Fruit fly (Drosophila melanogaster) whole organism, embryonic: ENCODE measurements around the gene Gr28a.
A peak's percentile ranks its signal among the peaks of the same experiment; 100 is the strongest.

ENCODE experiments used
- Antp ChIP-seq: fragments of 200-800 bp; sonication (Bioruptor generic); optimal IDR thresholded peaks from 3 replicates; lab custom pipeline; 2016; ENCODE audit warnings: missing biosample characterization, missing genetic modification characterization
- Blimp-1 ChIP-seq: fragments of 200-800 bp; sonication (Bioruptor generic); optimal IDR thresholded peaks from 3 replicates; lab custom pipeline; 2018; ENCODE audit warnings: missing biosample characterization, missing genetic modification characterization, mild to moderate bottlenecking, moderate library complexity, missing genetic modification reagents
- CG10209 ChIP-seq: fragments of 200-800 bp; sonication (Bioruptor generic); optimal IDR thresholded peaks from 3 replicates; lab custom pipeline; 2017; ENCODE audit warnings: missing biosample characterization, mild to moderate bottlenecking, missing genetic modification characterization, missing genetic modification reagents
- CG10543 ChIP-seq: fragments of 200-800 bp; sonication (Bioruptor generic); optimal IDR thresholded peaks from 3 replicates; lab custom pipeline; 2017; ENCODE audit warnings: missing biosample characterization, mild to moderate bottlenecking, missing genetic modification characterization, moderate library complexity
- CG11398 ChIP-seq: fragments of 200-800 bp; sonication (Bioruptor generic); optimal IDR thresholded peaks from 2 replicates; lab custom pipeline; 2016; ENCODE audit warnings: missing biosample characterization, missing genetic modification characterization
- CG12659 ChIP-seq: fragments of 200-800 bp; sonication (Bioruptor generic); optimal IDR thresholded peaks from 3 replicates; lab custom pipeline; 2017; ENCODE audit warnings: mild to moderate bottlenecking, missing biosample characterization, missing genetic modification reagents, missing genetic modification characterization
- CG14710 ChIP-seq: fragments of 200-800 bp; sonication (Bioruptor generic); optimal IDR thresholded peaks from 3 replicates; lab custom pipeline; 2019; ENCODE audit warnings: missing biosample characterization, mild to moderate bottlenecking, missing genetic modification characterization, moderate library complexity
- CG1603 ChIP-seq: fragments of 200-800 bp; sonication (Bioruptor generic); optimal IDR thresholded peaks from 2 replicates; lab custom pipeline; 2019; ENCODE audit warnings: missing biosample characterization, mild to moderate bottlenecking, missing genetic modification characterization, moderate library complexity
- CG16863 ChIP-seq: fragments of 200-800 bp; sonication (Bioruptor generic); optimal IDR thresholded peaks from 3 replicates; lab custom pipeline; 2016; ENCODE audit warnings: missing biosample characterization, missing genetic modification characterization
- CG30403 ChIP-seq: fragments of 200-800 bp; sonication (Bioruptor generic); optimal IDR thresholded peaks from 3 replicates; lab custom pipeline; 2016; ENCODE audit warnings: missing biosample characterization, missing genetic modification characterization
- CG31441 ChIP-seq: fragments of 200-800 bp; sonication (Bioruptor generic); IDR thresholded peaks from 2 replicates; pipeline ENCODE4 v1.3.6; 2022; ENCODE audit warnings: missing biosample characterization, missing genetic modification characterization
- CG32532 ChIP-seq: fragments of 200-800 bp; sonication (Bioruptor generic); IDR thresholded peaks from 2 replicates; pipeline ENCODE4 v1.3.6; 2022; ENCODE audit warnings: missing biosample characterization, missing genetic modification characterization
- CG32772 ChIP-seq: fragments of 200-800 bp; sonication (Bioruptor generic); IDR thresholded peaks from 2 replicates; pipeline ENCODE4 v1.3.6; 2022; ENCODE audit warnings: missing biosample characterization, missing genetic modification characterization
- CG6689 ChIP-seq: fragments of 200-800 bp; sonication (Bioruptor generic); IDR thresholded peaks from 2 replicates; pipeline ENCODE4 v1.3.6; 2022; ENCODE audit warnings: missing biosample characterization, missing genetic modification characterization
- CG7271 ChIP-seq: fragments of 200-800 bp; sonication (Bioruptor generic); optimal IDR thresholded peaks from 2 replicates; lab custom pipeline; 2018; ENCODE audit warnings: missing biosample characterization, mild to moderate bottlenecking, missing genetic modification characterization, moderate library complexity
- CG8359 ChIP-seq: fragments of 200-800 bp; sonication (Bioruptor generic); optimal IDR thresholded peaks from 2 replicates; lab custom pipeline; 2017; ENCODE audit warnings: missing biosample characterization, mild to moderate bottlenecking, missing genetic modification characterization, borderline replicate concordance
- CG8478 ChIP-seq: fragments of >200 bp; optimal IDR thresholded peaks from 2 replicates; lab custom pipeline; 2018
- CG9797 ChIP-seq: fragments of 200-800 bp; sonication (Bioruptor generic); optimal IDR thresholded peaks from 3 replicates; lab custom pipeline; 2018; ENCODE audit warnings: missing biosample characterization, mild to moderate bottlenecking, missing genetic modification characterization
- CHES-1-like ChIP-seq: fragments of 200-800 bp; sonication (Bioruptor generic); optimal IDR thresholded peaks from 2 replicates; lab custom pipeline; 2016; ENCODE audit warnings: missing biosample characterization, missing genetic modification characterization
- CoRest ChIP-seq: fragments of 200-800 bp; sonication (Bioruptor generic); optimal IDR thresholded peaks from 3 replicates; lab custom pipeline; 2018; ENCODE audit warnings: missing biosample characterization, mild to moderate bottlenecking, missing genetic modification characterization, moderate library complexity
- Dfd ChIP-seq, 2 experiments: fragments of >200 bp; optimal IDR thresholded peaks; 2 replicates each; lab custom pipeline; 2017; ENCODE audit warnings: missing biosample characterization in 2 of 2, missing genetic modification characterization in 2 of 2
- Dll ChIP-seq: fragments of 200-800 bp; sonication (Bioruptor generic); IDR thresholded peaks from 4 replicates; pipeline ENCODE4 v1.3.6; 2022; ENCODE audit warnings: missing biosample characterization, missing genetic modification characterization; ENCODE audit not compliant: partially characterized antibody
- Elba2 ChIP-seq: fragments of 200-800 bp; sonication (Bioruptor generic); optimal IDR thresholded peaks from 3 replicates; lab custom pipeline; 2016; ENCODE audit warnings: missing biosample characterization, missing genetic modification characterization
- Fer3 ChIP-seq: fragments of 200-800 bp; sonication (Bioruptor generic); optimal IDR thresholded peaks from 2 replicates; lab custom pipeline; 2018; ENCODE audit warnings: missing biosample characterization, mild to moderate bottlenecking, missing genetic modification characterization, moderate library complexity
- Hmx ChIP-seq: fragments of 200-800 bp; sonication (Bioruptor generic); optimal IDR thresholded peaks from 2 replicates; lab custom pipeline; 2016; ENCODE audit warnings: missing biosample characterization, missing genetic modification characterization
- MBD-R2 ChIP-seq: fragments of 200-800 bp; sonication (Bioruptor generic); IDR thresholded peaks from 2 replicates; pipeline ENCODE4 v1.3.6; 2022; ENCODE audit warnings: missing biosample characterization, missing genetic modification characterization
- Meics ChIP-seq: fragments of 200-800 bp; sonication (Bioruptor generic); optimal IDR thresholded peaks from 2 replicates; lab custom pipeline; 2017; ENCODE audit warnings: missing biosample characterization, mild to moderate bottlenecking, missing genetic modification characterization
- Nf-YB ChIP-seq: fragments of 200-800 bp; sonication (Bioruptor generic); optimal IDR thresholded peaks from 3 replicates; lab custom pipeline; 2019; ENCODE audit warnings: missing biosample characterization, mild to moderate bottlenecking, missing genetic modification characterization, moderate library complexity
- Poxn ChIP-seq: fragments of 200-800 bp; sonication (Bioruptor generic); IDR thresholded peaks from 2 replicates; pipeline ENCODE4 v1.3.6; 2022; ENCODE audit warnings: missing biosample characterization, missing genetic modification characterization
- Sry-β ChIP-seq: fragments of 200-800 bp; sonication (Bioruptor generic); optimal IDR thresholded peaks from 2 replicates; lab custom pipeline; 2018; ENCODE audit warnings: missing biosample characterization, mild to moderate bottlenecking, missing genetic modification characterization, moderate library complexity
- ap ChIP-seq: fragments of 200-800 bp; sonication (Bioruptor generic); IDR thresholded peaks from 2 replicates; pipeline ENCODE4 v1.3.6; 2022; ENCODE audit warnings: missing biosample characterization, missing genetic modification characterization
- bbx ChIP-seq: fragments of 200-800 bp; sonication (Bioruptor generic); IDR thresholded peaks from 2 replicates; pipeline ENCODE4 v1.3.6; 2022; ENCODE audit warnings: missing biosample characterization, missing genetic modification characterization; ENCODE audit not compliant: partially characterized antibody
- fd3F ChIP-seq: fragments of 200-800 bp; sonication (Bioruptor generic); optimal IDR thresholded peaks from 2 replicates; lab custom pipeline; 2018; ENCODE audit warnings: missing biosample characterization, mild to moderate bottlenecking, missing genetic modification characterization, moderate library complexity
- grau ChIP-seq: fragments of 200-800 bp; optimal IDR thresholded peaks from 3 replicates; lab custom pipeline; 2019; ENCODE audit warnings: missing biosample characterization, mild to moderate bottlenecking, missing genetic modification characterization, moderate library complexity
- h ChIP-seq: fragments of >200 bp; optimal IDR thresholded peaks from 2 replicates; lab custom pipeline; 2017
- ham ChIP-seq: fragments of 200-800 bp; sonication (Bioruptor generic); IDR thresholded peaks from 2 replicates; pipeline ENCODE4 v1.3.6; 2022; ENCODE audit warnings: missing biosample characterization, missing genetic modification characterization
- ind ChIP-seq: fragments of 200-800 bp; sonication (Bioruptor generic); optimal IDR thresholded peaks from 3 replicates; lab custom pipeline; 2016; ENCODE audit warnings: missing biosample characterization, missing genetic modification characterization
- insv ChIP-seq, 2 experiments: fragments of 200-800 bp; sonication (Bioruptor generic); optimal IDR thresholded peaks; 3 replicates each; lab custom pipeline; 2016 to 2018; ENCODE audit warnings: missing biosample characterization in 2 of 2, missing genetic modification characterization in 2 of 2
- klu ChIP-seq: fragments of 200-800 bp; sonication (Bioruptor generic); IDR thresholded peaks from 2 replicates; pipeline ENCODE4 v1.3.6; 2022; ENCODE audit warnings: missing biosample characterization, missing genetic modification characterization
- kni ChIP-seq: fragments of 200-800 bp; sonication (Bioruptor generic); optimal IDR thresholded peaks from 3 replicates; lab custom pipeline; 2017; ENCODE audit warnings: mild to moderate bottlenecking, missing biosample characterization, missing genetic modification reagents, missing genetic modification characterization
- lmd ChIP-seq: fragments of 200-800 bp; sonication (Bioruptor generic); IDR thresholded peaks from 2 replicates; pipeline ENCODE4 v1.3.6; 2022; ENCODE audit warnings: missing biosample characterization, missing genetic modification characterization
- mld ChIP-seq: fragments of 200-800 bp; sonication (Bioruptor generic); IDR thresholded peaks from 3 replicates; pipeline ENCODE4 v1.3.6; 2022; ENCODE audit warnings: missing biosample characterization, missing genetic modification characterization; ENCODE audit not compliant: partially characterized antibody
- phol ChIP-seq: fragments of 200-800 bp; sonication (Bioruptor generic); optimal IDR thresholded peaks from 3 replicates; lab custom pipeline; 2018; ENCODE audit warnings: missing biosample characterization, mild to moderate bottlenecking, missing genetic modification characterization, moderate library complexity
- ranshi ChIP-seq: fragments of 200-800 bp; sonication (Bioruptor generic); IDR thresholded peaks from 2 replicates; pipeline ENCODE4 v1.3.6; 2022; ENCODE audit warnings: missing biosample characterization, missing genetic modification characterization
- repo ChIP-seq: fragments of 200-800 bp; sonication (Bioruptor generic); optimal IDR thresholded peaks from 2 replicates; lab custom pipeline; 2016; ENCODE audit warnings: missing biosample characterization, missing genetic modification characterization
- shn ChIP-seq: fragments of 200-800 bp; sonication (Bioruptor generic); optimal IDR thresholded peaks from 3 replicates; lab custom pipeline; 2016; ENCODE audit warnings: missing biosample characterization, missing genetic modification characterization
- sr ChIP-seq: fragments of 200-800 bp; sonication (Bioruptor generic); IDR thresholded peaks from 3 replicates; pipeline ENCODE4 v1.3.6; 2022; ENCODE audit warnings: missing biosample characterization, missing genetic modification characterization
- trem ChIP-seq: fragments of 200-800 bp; optimal IDR thresholded peaks from 3 replicates; lab custom pipeline; 2019; ENCODE audit warnings: missing biosample characterization, mild to moderate bottlenecking, missing genetic modification characterization, moderate library complexity
- zen2 ChIP-seq: fragments of 200-800 bp; sonication (Bioruptor generic); IDR thresholded peaks from 3 replicates; pipeline ENCODE4 v1.3.6; 2022; ENCODE audit warnings: missing biosample characterization, missing genetic modification characterization; ENCODE audit not compliant: partially characterized antibody
- zfh2 ChIP-seq: fragments of 200-800 bp; sonication (Bioruptor generic); optimal IDR thresholded peaks from 2 replicates; lab custom pipeline; 2016; ENCODE audit warnings: missing biosample characterization, missing genetic modification characterization

The Gr28a gene

dm6 chr2L:7426326-7427066 is 27.5 kb downstream of the Gr28a start, which contains the start of gene muc (continued):
- peak; percentile 52 to 94 for TF ChIP-seq insv (GFP tag; optimal IDR thresholded peaks at IDR 0.05; lab: Kevin White, UChicago)
- TF ChIP-seq CG1603 (tag; lab: Kevin White, UChicago): peak; percentile 70
- TF ChIP-seq CG16863 (GFP tag; lab: Kevin White, UChicago): no peak
- TF ChIP-seq CG9797 (GFP tag; lab: Kevin White, UChicago): peak; percentile 64
- peak; percentile 66 for TF ChIP-seq CoRest (tag; lab: Kevin White, UChicago)
- no peak for TF ChIP-seq CG7271 (tag; lab: Kevin White, UChicago)
- TF ChIP-seq CG32532: peak; percentile 70
- peak; percentile 17 for TF ChIP-seq ind (GFP tag; lab: Kevin White, UChicago)
- TF ChIP-seq CHES-1-like: no peak
- no peak for TF ChIP-seq CG8478
- peak; percentile 40 for TF ChIP-seq lmd (GFP tag; lab: Robert Waterston, UW)
- TF ChIP-seq mld: peak; percentile 44; the same call in 1 of the 3 replicates
- peak; percentile 77 for TF ChIP-seq CG12659 (GFP tag; lab: Kevin White, UChicago)
- peak; percentile 75 for TF ChIP-seq Dll (GFP tag; lab: Robert Waterston, UW)
- TF ChIP-seq klu (GFP tag; lab: Robert Waterston, UW): no peak
- peak; percentile 8 for TF ChIP-seq CG10543 (GFP tag; lab: Kevin White, UChicago)
- TF ChIP-seq CG14710 (tag; lab: Kevin White, UChicago): peak; percentile 73
- TF ChIP-seq Poxn (GFP tag; lab: Robert Waterston, UW): no peak
- no peak for TF ChIP-seq ap (GFP tag; lab: Robert Waterston, UW)
- TF ChIP-seq fd3F: no peak
- peak; percentile 92 for TF ChIP-seq Elba2
- TF ChIP-seq CG30403: peak; percentile 70
- TF ChIP-seq zfh2: peak; percentile 41
- no peak for TF ChIP-seq h
- no peak for TF ChIP-seq repo
- peak; percentile 41 for TF ChIP-seq shn
- no peak for TF ChIP-seq Meics (GFP tag; lab: Kevin White, UChicago)
- peak; percentile 53 for TF ChIP-seq Sry-β (GFP tag; lab: Kevin White, UChicago)
- TF ChIP-seq ham (GFP tag; lab: Robert Waterston, UW): no peak
- peak; percentile 52 for TF ChIP-seq CG31441 (GFP tag; lab: Robert Waterston, UW)
- no peak for TF ChIP-seq CG11398
- TF ChIP-seq trem: peak; percentile 49
- peak; percentile 46 for TF ChIP-seq Antp (GFP tag; lab: Kevin White, UChicago)
- no peak; the same call in 1 of the 2 replicates for TF ChIP-seq MBD-R2 (GFP tag; lab: Robert Waterston, UW)
- TF ChIP-seq Hmx (GFP tag; lab: Kevin White, UChicago): no peak
- peak; percentile 7 for TF ChIP-seq CG10209 (GFP tag; lab: Kevin White, UChicago)
- TF ChIP-seq ranshi (GFP tag; lab: Robert Waterston, UW): peak; percentile 24; the same call in 1 of the 2 replicates
- peak; percentile 80 for TF ChIP-seq bbx (GFP tag; lab: Robert Waterston, UW)
- TF ChIP-seq Blimp-1 (GFP tag; lab: Kevin White, UChicago): peak; percentile 21
- TF ChIP-seq Nf-YB (GFP tag; lab: Kevin White, UChicago): no peak
- peak; percentile 44 for TF ChIP-seq Fer3
- TF ChIP-seq Dfd (GFP tag; optimal IDR thresholded peaks at IDR 0.05; lab: Kevin White, UChicago): peak in 1 of 2 experiments; percentile 43
- TF ChIP-seq CG6689: peak; percentile 40
- no peak for TF ChIP-seq zen2 (GFP tag; lab: Robert Waterston, UW)
- TF ChIP-seq CG8359 (GFP tag; lab: Kevin White, UChicago): no peak
- TF ChIP-seq CG32772 (GFP tag; lab: Robert Waterston, UW): 0 out of 2 replicates have a peak, but pooled peaks have one; percentile 13
- peak; percentile 55 for TF ChIP-seq grau (tag; lab: Kevin White, UChicago)
- no peak for TF ChIP-seq kni (GFP tag; lab: Kevin White, UChicago)
- no peak for TF ChIP-seq sr (GFP tag; lab: Robert Waterston, UW)
- peak; percentile 92 for TF ChIP-seq phol (tag; lab: Kevin White, UChicago)
